Worm (Caenorhabditis elegans): Measurements from ENCODE around the gene F26D2.15.

- no peak for TF ChIP-seq pha-4 (tag; optimal IDR thresholded peaks at IDR 0.05)
- no peak for TF ChIP-seq ztf-4 (tag; optimal IDR thresholded peaks at IDR 0.05)
- no peak for TF ChIP-seq egl-27 (tag; optimal IDR thresholded peaks at IDR 0.05)
- TF ChIP-seq fkh-10 (GFP tag; optimal IDR thresholded peaks at IDR 0.05): no peak
- TF ChIP-seq snpc-4 (tag; optimal IDR thresholded peaks at IDR 0.05): no peak
- no peak for TF ChIP-seq sea-2 (GFP tag; optimal IDR thresholded peaks at IDR 0.05)
- TF ChIP-seq nhr-11 (tag; optimal IDR thresholded peaks at IDR 0.05): no peak
These were observed 41.9 kb upstream of the F26D2.15 start, which contains the start of gene F13A7.12 for ce11 chrV:16395739-16396138.

Measured in whole organism, L3 larva.